Worm (Caenorhabditis elegans) whole organism, L3 larva: ENCODE measurements around the gene F46C5.1.

Experiments used
- R02D3.7 ChIP-seq: fragments of 150-350 bp; optimal IDR thresholded peaks from 2 replicates; lab custom pipeline; 2014; ENCODE audit warnings: missing biosample characterization, missing genetic modification characterization
- ZK546.5 ChIP-seq: sonication (generic microtip); optimal IDR thresholded peaks from 2 replicates; lab custom pipeline; 2017; ENCODE audit warnings: missing biosample characterization, missing genetic modification characterization
- ama-1 ChIP-seq: fragments of 150-350 bp; optimal IDR thresholded peaks from 2 replicates; lab custom pipeline; 2018
- ceh-16 ChIP-seq: sonication (generic microtip); optimal IDR thresholded peaks from 2 replicates; lab custom pipeline; 2017; ENCODE audit warnings: missing biosample characterization, missing genetic modification characterization
- ceh-28 ChIP-seq: fragments of 150-350 bp; optimal IDR thresholded peaks from 2 replicates; lab custom pipeline; 2014; ENCODE audit warnings: missing biosample characterization, missing genetic modification reagents, missing genetic modification characterization
- ceh-82 ChIP-seq: fragments of 150-350 bp; optimal IDR thresholded peaks from 2 replicates; lab custom pipeline; 2014; ENCODE audit warnings: missing biosample characterization, missing genetic modification characterization
- elt-1 ChIP-seq: fragments of 150-350 bp; optimal IDR thresholded peaks from 2 replicates; lab custom pipeline; 2014; ENCODE audit warnings: missing biosample characterization, missing genetic modification characterization
- elt-3 ChIP-seq, 3 experiments: fragments of 150-350 bp in 1 of 3; sonication (generic microtip) in 2 of 3; optimal IDR thresholded peaks; 2 replicates in 2 of 3; 4 replicates in 1 of 3; lab custom pipeline; 2014 to 2017; ENCODE audit warnings: missing biosample characterization in 3 of 3, missing genetic modification characterization in 3 of 3
- eor-1 ChIP-seq, 2 experiments: fragments of 150-350 bp; optimal IDR thresholded peaks; 2 replicates each; lab custom pipeline; 2014 to 2018; ENCODE audit warnings: missing biosample characterization in 2 of 2, missing genetic modification characterization in 2 of 2
- fkh-10 ChIP-seq: sonication (generic microtip); optimal IDR thresholded peaks from 2 replicates; lab custom pipeline; 2017; ENCODE audit warnings: missing biosample characterization, missing genetic modification reagents, missing genetic modification characterization
- fkh-2 ChIP-seq: fragments of 150-350 bp; optimal IDR thresholded peaks from 2 replicates; lab custom pipeline; 2014; ENCODE audit warnings: missing biosample characterization, missing genetic modification reagents, missing genetic modification characterization
- fos-1 ChIP-seq: fragments of 150-350 bp; optimal IDR thresholded peaks from 2 replicates; lab custom pipeline; 2014; ENCODE audit warnings: missing biosample characterization, missing genetic modification characterization
- jun-1 ChIP-seq: fragments of 150-350 bp; optimal IDR thresholded peaks from 2 replicates; lab custom pipeline; 2014; ENCODE audit warnings: missing biosample characterization, missing genetic modification reagents, missing genetic modification characterization
- lin-15B ChIP-seq: fragments of 150-350 bp; optimal IDR thresholded peaks from 2 replicates; lab custom pipeline; 2014; ENCODE audit warnings: missing biosample characterization, missing genetic modification characterization
- lin-39 ChIP-seq: fragments of 150-350 bp; optimal IDR thresholded peaks from 2 replicates; lab custom pipeline; 2018; ENCODE audit warnings: missing biosample characterization, missing genetic modification reagents, missing genetic modification characterization
- lsy-12 ChIP-seq: sonication (generic microtip); optimal IDR thresholded peaks from 2 replicates; lab custom pipeline; 2016; ENCODE audit warnings: mild to moderate bottlenecking, missing genetic modification characterization, missing compliant biosample characterization
- mdl-1 ChIP-seq: fragments of 150-350 bp; optimal IDR thresholded peaks from 2 replicates; lab custom pipeline; 2014; ENCODE audit warnings: missing biosample characterization, missing genetic modification characterization
- nhr-11 ChIP-seq: fragments of 150-350 bp; optimal IDR thresholded peaks from 2 replicates; lab custom pipeline; 2014; ENCODE audit warnings: missing biosample characterization, missing genetic modification characterization
- nhr-23 ChIP-seq: fragments of 150-350 bp; optimal IDR thresholded peaks from 2 replicates; lab custom pipeline; 2014; ENCODE audit warnings: missing biosample characterization, missing genetic modification reagents, missing genetic modification characterization
- nhr-25 ChIP-seq: sonication (generic microtip); optimal IDR thresholded peaks from 2 replicates; lab custom pipeline; 2017; ENCODE audit warnings: missing biosample characterization, missing genetic modification characterization
- nhr-43 ChIP-seq: sonication (generic microtip); optimal IDR thresholded peaks from 2 replicates; lab custom pipeline; 2016; ENCODE audit warnings: mild to moderate bottlenecking, missing genetic modification characterization, missing compliant biosample characterization; ENCODE audit not compliant: poor library complexity, severe bottlenecking
- pqm-1 ChIP-seq: fragments of 150-350 bp; optimal IDR thresholded peaks from 2 replicates; lab custom pipeline; 2017; ENCODE audit warnings: missing biosample characterization, missing genetic modification characterization, inconsistent platforms
- sea-2 ChIP-seq: fragments of 150-350 bp; sonication (generic microtip); optimal IDR thresholded peaks from 4 replicates; lab custom pipeline; 2014; ENCODE audit warnings: missing biosample characterization, missing genetic modification reagents, missing genetic modification characterization
- snpc-4 ChIP-seq: fragments of 150-350 bp; optimal IDR thresholded peaks from 2 replicates; lab custom pipeline; 2014; ENCODE audit warnings: missing biosample characterization, missing genetic modification characterization
- tbx-2 ChIP-seq: sonication (generic microtip); optimal IDR thresholded peaks from 2 replicates; lab custom pipeline; 2016; ENCODE audit warnings: mild to moderate bottlenecking, missing genetic modification characterization, missing compliant biosample characterization
- unc-39 ChIP-seq: sonication (generic microtip); optimal IDR thresholded peaks from 4 replicates; lab custom pipeline; 2017; ENCODE audit warnings: missing biosample characterization, missing genetic modification characterization
- unc-62 ChIP-seq: fragments of 150-350 bp; sonication (generic microtip); optimal IDR thresholded peaks from 4 replicates; lab custom pipeline; 2014; ENCODE audit warnings: missing biosample characterization, missing genetic modification reagents, missing genetic modification characterization

The F46C5.1 gene

DNA sequence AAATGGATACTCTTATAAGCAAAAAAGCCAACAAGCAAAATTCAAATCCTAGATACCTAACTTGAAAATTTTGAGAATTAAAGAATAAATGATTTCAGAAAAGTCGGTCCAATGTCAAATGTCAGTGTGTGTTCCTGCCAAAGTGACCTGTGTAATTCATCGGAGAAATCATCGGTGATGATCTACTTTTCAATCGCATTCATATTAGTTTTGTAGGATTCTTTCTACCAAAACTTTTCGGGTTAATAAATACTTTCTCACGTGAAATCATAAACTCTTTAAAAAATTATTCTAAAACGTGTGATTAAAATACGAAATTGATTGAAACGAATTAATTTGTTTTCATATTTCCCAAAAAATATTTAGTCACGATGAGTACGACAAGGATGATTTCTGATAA is 18.0 kb upstream of the F46C5.1 start, which contains the start of gene F46C5.7:
F46C5.7 (plus strand) TSS at position 301 of the 400 bp plus-strand sequence.
- TF ChIP-seq lin-15B (tag; lab: Kevin White, UChicago) (no peak), fkh-10 (GFP tag; lab: Kevin White, UChicago) (no peak), fos-1 (no peak), R02D3.7 (tag; lab: Kevin White, UChicago) (no peak), tbx-2 (tag; lab: Kevin White, UChicago) (no peak), fkh-2 (tag; lab: Kevin White, UChicago) (no peak), sea-2 (GFP tag; lab: Kevin White, UChicago) (no peak), pqm-1 (tag; lab: Kevin White, UChicago) (no peak), ZK546.5 (tag; lab: Kevin White, UChicago) (no peak), elt-3 (tag; optimal IDR thresholded peaks at IDR 0.05; lab: Kevin White, UChicago) (no peak), snpc-4 (tag; lab: Kevin White, UChicago) (no peak), lsy-12 (tag; lab: Kevin White, UChicago) (no peak), unc-62 (GFP tag; lab: Kevin White, UChicago) (no peak), ceh-82 (tag; lab: Kevin White, UChicago) (no peak)

- TF ChIP-seq lsy-12 (tag; lab: Kevin White, UChicago): no peak
- peak; percentile 69 for TF ChIP-seq fkh-10 (GFP tag; lab: Kevin White, UChicago)
Measured at ce11 chrII:8835857-8836256, 14.9 kb upstream of the F46C5.1 start, which contains the start of gene F46C5.4. F46C5.4 (plus strand) TSS chrII:8836078.

DNA sequence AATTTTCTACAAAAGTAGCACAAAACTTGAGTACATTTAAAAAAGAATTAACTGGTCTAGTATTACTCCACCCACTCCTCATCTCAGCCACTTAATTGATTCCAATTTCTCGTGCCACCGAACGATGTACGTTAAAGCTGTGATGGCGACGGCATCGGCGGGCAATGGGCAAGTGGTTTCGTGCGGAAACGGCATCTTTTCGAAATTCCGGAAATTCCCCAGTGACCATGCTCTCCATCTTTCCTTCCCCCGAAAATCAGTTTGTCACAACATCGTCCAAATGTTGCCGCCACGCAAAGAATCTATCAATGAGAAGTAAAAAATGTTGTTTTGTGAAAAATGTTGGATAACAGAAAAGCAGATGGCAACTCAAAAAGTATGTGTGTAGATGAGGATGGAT is 12.0 kb upstream of the F46C5.1 start:
- TF ChIP-seq tbx-2 (tag; lab: Kevin White, UChicago) (no peak), lin-39 (peak; percentile 16)

- TF ChIP-seq nhr-11 (tag; lab: Kevin White, UChicago): no peak
- no peak for TF ChIP-seq snpc-4 (tag; lab: Kevin White, UChicago)
- no peak for TF ChIP-seq ceh-82 (tag; lab: Kevin White, UChicago)
- TF ChIP-seq eor-1 (tag; optimal IDR thresholded peaks at IDR 0.05; lab: Kevin White, UChicago): no peak
- no peak for TF ChIP-seq lin-15B (tag; lab: Kevin White, UChicago)
- no peak for TF ChIP-seq unc-62 (GFP tag; lab: Kevin White, UChicago)
- TF ChIP-seq unc-39 (tag; lab: Kevin White, UChicago): no peak
Measured at ce11 chrII:8830917-8831316, 9.9 kb upstream of the F46C5.1 start.

DNA sequence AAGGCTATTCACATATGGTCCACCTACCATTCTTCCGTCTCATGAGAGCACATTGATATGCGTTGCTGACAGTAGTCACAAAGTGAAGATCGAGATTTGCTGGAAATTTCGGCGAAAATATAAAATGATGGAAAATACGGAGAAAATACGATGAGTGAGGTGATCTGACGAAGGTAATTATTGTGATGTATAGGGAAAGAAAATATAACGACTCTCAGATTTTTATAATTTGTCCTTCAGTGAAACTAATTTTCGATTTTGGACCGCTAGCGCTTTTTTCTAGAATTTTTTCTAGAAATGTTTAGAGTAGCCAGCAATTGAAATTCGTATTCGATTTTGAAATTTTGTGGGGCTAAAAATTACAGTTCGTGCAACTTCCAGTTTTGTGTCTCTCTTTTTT is 8.2 kb upstream of the F46C5.1 start, which contains the start of gene F46C5.2:
F46C5.2 (minus strand) TSS at position 101 of the 400 bp plus-strand sequence.
- no peak for TF ChIP-seq ceh-28 (tag; lab: Kevin White, UChicago)
- TF ChIP-seq ceh-16: no peak
- TF ChIP-seq elt-1 (tag; lab: Kevin White, UChicago): no peak
- TF ChIP-seq ZK546.5 (tag; lab: Kevin White, UChicago): no peak
- TF ChIP-seq eor-1 (tag; optimal IDR thresholded peaks at IDR 0.05; lab: Kevin White, UChicago): no peak
- no peak for TF ChIP-seq elt-3 (tag; optimal IDR thresholded peaks at IDR 0.05; lab: Kevin White, UChicago)
- TF ChIP-seq ama-1 (lab: Kevin White, UChicago): no peak

DNA sequence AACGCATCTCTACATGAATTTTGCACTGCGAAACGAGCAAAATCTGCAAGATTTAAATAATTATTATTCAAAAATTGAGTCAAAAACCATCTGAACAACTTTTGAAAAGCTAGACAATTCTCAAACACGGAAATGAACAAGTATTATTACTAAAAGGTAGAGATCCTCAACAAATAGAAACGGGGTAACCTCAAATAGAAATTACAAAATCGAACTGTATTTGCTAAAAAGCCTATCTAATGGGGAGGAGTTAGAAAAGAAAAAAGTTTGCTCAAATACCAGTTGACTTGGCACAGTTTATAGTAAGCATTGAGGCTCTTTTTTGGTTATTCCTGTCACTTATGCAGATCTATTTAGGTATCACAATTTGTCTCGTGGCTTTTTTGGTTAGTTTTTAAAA is 4.8 kb upstream of the F46C5.1 start, which contains the start of gene nas-25:
nas-25 (plus strand) TSS at position 301 of the 400 bp plus-strand sequence.
- TF ChIP-seq nhr-43 (tag; lab: Kevin White, UChicago): no peak

ce11 chrII:8822711-8823110 is 1.7 kb upstream of the F46C5.1 start:
- TF ChIP-seq jun-1 (tag; lab: Kevin White, UChicago): peak; percentile 38
- peak; percentile 77 for TF ChIP-seq nhr-23 (tag; lab: Kevin White, UChicago)
- no peak for TF ChIP-seq ZK546.5 (tag; lab: Kevin White, UChicago)
- no peak for TF ChIP-seq nhr-11 (tag; lab: Kevin White, UChicago)
- TF ChIP-seq pqm-1 (tag; lab: Kevin White, UChicago): peak; percentile 13
- peak; percentile 63 for TF ChIP-seq nhr-25
- TF ChIP-seq nhr-43 (tag; lab: Kevin White, UChicago): peak; percentile 99
- peak; percentile 45 for TF ChIP-seq mdl-1 (tag; lab: Kevin White, UChicago)
- TF ChIP-seq eor-1 (tag; optimal IDR thresholded peaks at IDR 0.05; lab: Kevin White, UChicago): no peak
